Worm (Caenorhabditis elegans) whole organism, L3 larva: ENCODE results near the gene acsd-1.

ENCODE experiments used
- ceh-82 ChIP-seq: fragments of 150-350 bp; optimal IDR thresholded peaks from 2 replicates; lab custom pipeline; 2014; ENCODE audit warnings: missing biosample characterization, missing genetic modification characterization
- elt-3 ChIP-seq, 3 experiments: fragments of 150-350 bp in 1 of 3; sonication (generic microtip) in 2 of 3; optimal IDR thresholded peaks; 2 replicates in 2 of 3; 4 replicates in 1 of 3; lab custom pipeline; 2014 to 2017; ENCODE audit warnings: missing biosample characterization in 3 of 3, missing genetic modification characterization in 3 of 3
- fos-1 ChIP-seq: fragments of 150-350 bp; optimal IDR thresholded peaks from 2 replicates; lab custom pipeline; 2014; ENCODE audit warnings: missing biosample characterization, missing genetic modification characterization
- mdl-1 ChIP-seq: fragments of 150-350 bp; optimal IDR thresholded peaks from 2 replicates; lab custom pipeline; 2014; ENCODE audit warnings: missing biosample characterization, missing genetic modification characterization
- nhr-11 ChIP-seq: fragments of 150-350 bp; optimal IDR thresholded peaks from 2 replicates; lab custom pipeline; 2014; ENCODE audit warnings: missing biosample characterization, missing genetic modification characterization
- ztf-11 ChIP-seq: fragments of 150-350 bp; optimal IDR thresholded peaks from 2 replicates; lab custom pipeline; 2014; ENCODE audit warnings: missing biosample characterization, missing genetic modification characterization

DNA sequence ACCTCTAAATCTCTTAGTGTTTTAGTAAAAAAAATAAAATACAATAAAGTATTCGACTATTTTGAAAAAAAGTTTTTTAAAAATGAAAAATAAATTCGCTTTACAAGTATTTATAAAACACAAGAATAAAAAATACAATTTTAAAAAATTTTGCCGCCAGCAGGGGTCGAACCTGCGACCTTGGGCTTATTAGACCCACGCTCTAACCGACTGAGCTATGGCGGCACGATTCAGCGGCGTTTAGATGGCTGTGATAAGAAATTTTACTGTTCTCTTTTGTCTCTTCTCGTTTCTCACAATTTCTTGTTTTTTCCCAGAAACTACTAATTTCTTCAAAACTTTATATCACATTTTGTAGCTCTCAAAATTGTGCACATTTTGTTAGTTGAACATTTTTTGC, 46.9 kb downstream of the acsd-1 start:
- TF ChIP-seq elt-3 (tag; optimal IDR thresholded peaks at IDR 0.05; lab: Kevin White, UChicago), result no peak
- no peak for TF ChIP-seq nhr-11 (tag; lab: Kevin White, UChicago)
- TF ChIP-seq ceh-82 (tag; lab: Kevin White, UChicago), result no peak
- no peak for TF ChIP-seq mdl-1 (tag; lab: Kevin White, UChicago)
- TF ChIP-seq fos-1 (tag; lab: Kevin White, UChicago), result no peak
- no peak for TF ChIP-seq ztf-11 (tag; lab: Kevin White, UChicago)
